Worm (Caenorhabditis elegans) whole organism, L1 larva: ENCODE results near the gene nhr-12.

Source experiments
- C04F5.9 ChIP-seq: sonication (generic microtip); optimal IDR thresholded peaks from 2 replicates; lab custom pipeline; 2016; ENCODE audit warnings: missing genetic modification characterization, missing compliant biosample characterization
- C34B4.2 ChIP-seq: sonication (generic microtip); optimal IDR thresholded peaks from 2 replicates; lab custom pipeline; 2017; ENCODE audit warnings: mild to moderate bottlenecking, missing genetic modification characterization, missing compliant biosample characterization
- Y116A8C.19 ChIP-seq: sonication (generic microtip); optimal IDR thresholded peaks from 2 replicates; lab custom pipeline; 2016; ENCODE audit warnings: missing compliant biosample characterization, missing genetic modification characterization, borderline replicate concordance
- blmp-1 ChIP-seq: fragments of 150-350 bp; optimal IDR thresholded peaks from 2 replicates; lab custom pipeline; 2014; ENCODE audit warnings: missing biosample characterization, missing genetic modification characterization
- ceh-90 ChIP-seq: sonication (generic microtip); optimal IDR thresholded peaks from 2 replicates; lab custom pipeline; 2016; ENCODE audit warnings: missing genetic modification characterization, missing compliant biosample characterization
- egl-13 ChIP-seq: sonication (generic microtip); optimal IDR thresholded peaks from 2 replicates; lab custom pipeline; 2016; ENCODE audit warnings: missing genotype, missing genetic modification reagents, missing genetic modification characterization, missing compliant biosample characterization
- elt-2 ChIP-seq: sonication (generic microtip); optimal IDR thresholded peaks from 2 replicates; lab custom pipeline; 2016; ENCODE audit warnings: missing genetic modification characterization, mild to moderate bottlenecking, inconsistent platforms, missing compliant biosample characterization, missing genetic modification reagents
- fkh-8 ChIP-seq: sonication (generic microtip); optimal IDR thresholded peaks from 2 replicates; lab custom pipeline; 2016; ENCODE audit warnings: mild to moderate bottlenecking, missing genetic modification characterization, missing compliant biosample characterization
- hlh-4 ChIP-seq: sonication (generic microtip); optimal IDR thresholded peaks from 2 replicates; lab custom pipeline; 2016; ENCODE audit warnings: mild to moderate bottlenecking, missing genetic modification characterization, missing compliant biosample characterization
- jun-1 ChIP-seq: fragments of 150-350 bp; optimal IDR thresholded peaks from 2 replicates; lab custom pipeline; 2014; ENCODE audit warnings: missing biosample characterization, missing genetic modification reagents, missing genetic modification characterization
- lin-14 ChIP-seq: fragments of 200-800 bp; sonication (Bioruptor generic); optimal IDR thresholded peaks from 2 replicates; lab custom pipeline; 2018; ENCODE audit warnings: mild to moderate bottlenecking, missing genetic modification characterization, moderate library complexity, missing compliant biosample characterization
- lin-15B ChIP-seq: fragments of 150-350 bp; sonication (generic microtip); optimal IDR thresholded peaks from 3 replicates; lab custom pipeline; 2014; ENCODE audit warnings: missing biosample characterization, missing genetic modification characterization
- lin-35 ChIP-seq, 2 experiments: fragments of 150-350 bp; optimal IDR thresholded peaks; 2 replicates each; lab custom pipeline; 2014; ENCODE audit warnings: missing biosample characterization in 2 of 2, missing genetic modification characterization in 2 of 2, missing genetic modification reagents in 2 of 2
- lir-3 ChIP-seq: sonication (generic microtip); optimal IDR thresholded peaks from 2 replicates; lab custom pipeline; 2016; ENCODE audit warnings: mild to moderate bottlenecking, missing genetic modification characterization, moderate library complexity, missing compliant biosample characterization; ENCODE audit not compliant: poor library complexity
- lsy-2 ChIP-seq, 2 experiments: fragments of 150-350 bp; optimal IDR thresholded peaks; 2 replicates each; lab custom pipeline; 2014; ENCODE audit warnings: missing biosample characterization in 2 of 2, missing genetic modification characterization in 2 of 2
- mdl-1 ChIP-seq, 2 experiments: fragments of 150-350 bp; optimal IDR thresholded peaks; 2 replicates each; lab custom pipeline; 2014 to 2017; ENCODE audit warnings: missing biosample characterization in 2 of 2, missing genetic modification characterization in 2 of 2, inconsistent platforms in 1 of 2
- mef-2 ChIP-seq: fragments of 150-350 bp; optimal IDR thresholded peaks from 2 replicates; lab custom pipeline; 2014; ENCODE audit warnings: missing biosample characterization, missing genetic modification characterization
- mep-1 ChIP-seq: fragments of 150-350 bp; optimal IDR thresholded peaks from 2 replicates; lab custom pipeline; 2014; ENCODE audit warnings: missing biosample characterization, missing genetic modification characterization
- nhr-12 ChIP-seq: sonication (generic microtip); optimal IDR thresholded peaks from 2 replicates; lab custom pipeline; 2017; ENCODE audit warnings: missing biosample characterization, missing genetic modification characterization
- nhr-20 ChIP-seq: sonication (generic microtip); optimal IDR thresholded peaks from 2 replicates; lab custom pipeline; 2016; ENCODE audit warnings: mild to moderate bottlenecking, missing genetic modification characterization, missing compliant biosample characterization
- nhr-71 ChIP-seq: sonication (generic microtip); optimal IDR thresholded peaks from 2 replicates; lab custom pipeline; 2016; ENCODE audit warnings: mild to moderate bottlenecking, missing genetic modification characterization, moderate library complexity, missing compliant biosample characterization
- nhr-84 ChIP-seq: sonication (generic microtip); optimal IDR thresholded peaks from 2 replicates; lab custom pipeline; 2017; ENCODE audit warnings: missing biosample characterization, missing genetic modification characterization
- nhr-90 ChIP-seq: sonication (generic microtip); optimal IDR thresholded peaks from 2 replicates; lab custom pipeline; 2016; ENCODE audit warnings: mild to moderate bottlenecking, missing genetic modification characterization, missing compliant biosample characterization; ENCODE audit not compliant: poor library complexity
- pag-3 ChIP-seq: sonication (generic microtip); optimal IDR thresholded peaks from 2 replicates; lab custom pipeline; 2017; ENCODE audit warnings: missing genetic modification characterization, mild to moderate bottlenecking, missing compliant biosample characterization, antibody characterized with exemption, borderline replicate concordance; ENCODE audit not compliant: insufficient read depth
- pax-3 ChIP-seq: fragments of 200-800 bp; sonication (Bioruptor generic); optimal IDR thresholded peaks from 2 replicates; lab custom pipeline; 2018; ENCODE audit warnings: mild to moderate bottlenecking, missing genetic modification characterization, moderate library complexity, missing compliant biosample characterization
- snpc-4 ChIP-seq: fragments of 150-350 bp; optimal IDR thresholded peaks from 2 replicates; lab custom pipeline; 2014; ENCODE audit warnings: missing biosample characterization, missing genetic modification characterization
- sox-4 ChIP-seq: sonication (generic microtip); optimal IDR thresholded peaks from 2 replicates; lab custom pipeline; 2016; ENCODE audit warnings: missing genetic modification characterization, missing compliant biosample characterization
- sptf-1 ChIP-seq: fragments of 150-350 bp; optimal IDR thresholded peaks from 2 replicates; lab custom pipeline; 2014; ENCODE audit warnings: missing biosample characterization, missing genetic modification characterization
- sup-37 ChIP-seq: fragments of 200-800 bp; sonication (Bioruptor generic); optimal IDR thresholded peaks from 2 replicates; lab custom pipeline; 2018; ENCODE audit warnings: mild to moderate bottlenecking, missing genetic modification characterization, missing compliant biosample characterization
- swsn-7 ChIP-seq: sonication (generic microtip); optimal IDR thresholded peaks from 2 replicates; lab custom pipeline; 2016; ENCODE audit warnings: missing genetic modification characterization, missing compliant biosample characterization
- tlp-1 ChIP-seq: fragments of 150-350 bp; optimal IDR thresholded peaks from 2 replicates; lab custom pipeline; 2014; ENCODE audit warnings: missing biosample characterization, missing genetic modification characterization
- unc-30 ChIP-seq: sonication (generic microtip); optimal IDR thresholded peaks from 2 replicates; lab custom pipeline; 2017; ENCODE audit warnings: missing biosample characterization, missing genetic modification characterization
- unc-86 ChIP-seq: sonication (generic microtip); optimal IDR thresholded peaks from 2 replicates; lab custom pipeline; 2016; ENCODE audit warnings: missing genetic modification characterization, missing compliant biosample characterization
- unc-98 ChIP-seq: fragments of 200-800 bp; sonication (Bioruptor generic); IDR thresholded peaks from 2 replicates; pipeline ENCODE4 v1.3.6; 2022; ENCODE audit warnings: missing genetic modification characterization, missing compliant biosample characterization
- vab-15 ChIP-seq: sonication (generic microtip); optimal IDR thresholded peaks from 2 replicates; lab custom pipeline; 2017; ENCODE audit warnings: missing genotype, mild to moderate bottlenecking, missing genetic modification characterization, missing compliant biosample characterization
- zip-4 ChIP-seq: fragments of 200-800 bp; sonication (Bioruptor generic); optimal IDR thresholded peaks from 2 replicates; lab custom pipeline; 2018; ENCODE audit warnings: mild to moderate bottlenecking, missing genetic modification characterization, moderate library complexity, missing compliant biosample characterization
- ztf-4 ChIP-seq: fragments of 150-350 bp; optimal IDR thresholded peaks from 2 replicates; lab custom pipeline; 2014; ENCODE audit warnings: missing biosample characterization, missing genetic modification characterization

nhr-12 gene

DNA sequence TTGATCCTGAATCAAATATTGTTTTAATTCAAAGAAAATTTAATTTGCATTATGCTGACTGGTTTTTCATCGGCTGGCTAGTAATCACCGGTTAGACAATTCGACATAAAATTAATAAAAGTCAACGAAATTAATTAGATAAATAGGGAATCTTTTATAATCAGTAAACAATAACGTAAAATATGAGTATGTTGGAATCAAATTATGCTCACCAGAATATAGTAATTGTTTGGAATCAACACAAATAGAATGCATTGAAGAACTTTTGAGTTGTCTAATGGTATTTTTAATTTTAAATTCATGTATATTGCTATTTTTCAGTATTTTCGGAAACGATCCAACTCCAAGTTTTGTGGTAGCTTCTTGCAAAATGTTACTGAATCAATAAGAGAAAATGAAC lies 21.6 kb upstream of the nhr-12 start, which contains the start of gene C08B6.2:
TSS of gene C08B6.2 (plus strand) at position 301 of the 400 bp plus-strand sequence.
- no peak for TF ChIP-seq mep-1 (tag; lab: Kevin White, UChicago)
- TF ChIP-seq vab-15 (tag; lab: Kevin White, UChicago), result no peak
- TF ChIP-seq sptf-1 (tag; lab: Kevin White, UChicago), result no peak
- TF ChIP-seq C04F5.9 (tag; lab: Kevin White, UChicago), result no peak
- TF ChIP-seq zip-4, result no peak
- TF ChIP-seq ztf-4 (tag; lab: Kevin White, UChicago), result no peak
- no peak for TF ChIP-seq blmp-1 (tag; lab: Kevin White, UChicago)

DNA sequence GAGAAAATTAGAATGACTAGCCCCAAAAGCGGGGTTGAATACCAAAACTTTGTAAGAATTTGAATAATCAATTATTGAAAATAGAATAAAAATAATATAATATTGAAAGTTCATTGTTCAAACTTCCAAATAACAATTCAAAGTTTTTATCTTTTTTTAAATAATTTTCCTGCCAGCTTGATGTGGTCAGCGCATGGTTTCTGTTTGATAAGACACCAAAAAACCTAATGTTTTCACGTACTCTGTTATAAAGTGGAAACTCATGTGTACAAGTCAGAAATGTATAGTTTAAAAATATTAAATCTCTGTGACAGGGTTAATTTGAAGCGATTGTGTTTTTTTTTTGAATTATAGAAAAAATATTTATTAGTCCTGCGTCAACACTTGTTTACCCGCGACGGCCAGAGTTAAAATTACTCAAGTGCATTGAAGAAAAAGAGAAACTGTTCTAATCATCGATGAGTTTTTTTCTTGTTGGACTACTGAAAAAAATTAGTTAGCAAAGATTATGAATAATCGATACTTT lies 21.0 kb upstream of the nhr-12 start, which contains the start of gene ugt-17:
TSS of gene ugt-17 (minus strand) at position 180 of the 526 bp plus-strand sequence.
- no peak for TF ChIP-seq unc-30
- TF ChIP-seq fkh-8 (tag; lab: Kevin White, UChicago), result no peak
- no peak for TF ChIP-seq sox-4
- TF ChIP-seq elt-2, result peak; percentile 53
- TF ChIP-seq pag-3 (tag; lab: Kevin White, UChicago), result no peak
- TF ChIP-seq, all 84 proteins: peak for 1

DNA sequence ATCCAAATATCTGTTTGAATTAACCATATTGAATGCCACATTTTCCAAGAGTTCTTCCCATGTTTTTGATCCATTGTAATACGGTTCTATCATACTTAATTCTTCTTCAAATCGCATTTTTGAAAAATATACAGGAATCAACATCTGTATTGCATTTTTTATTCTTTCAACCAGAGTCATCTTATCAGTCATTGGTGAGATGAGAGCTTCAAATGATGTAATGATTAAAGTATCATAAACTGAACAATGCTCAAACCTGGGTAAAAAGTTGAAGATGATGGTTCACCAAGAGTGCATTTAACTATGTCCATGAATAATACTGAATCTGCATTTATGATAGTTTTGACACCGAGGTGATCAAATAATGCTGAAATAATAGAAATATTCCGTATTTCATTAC lies 20.0 kb upstream of the nhr-12 start:
- TF ChIP-seq elt-2 (peak; percentile 26), sptf-1 (tag; lab: Kevin White, UChicago) (no peak), nhr-12 (no peak), nhr-20 (tag; lab: Kevin White, UChicago) (no peak)

DNA sequence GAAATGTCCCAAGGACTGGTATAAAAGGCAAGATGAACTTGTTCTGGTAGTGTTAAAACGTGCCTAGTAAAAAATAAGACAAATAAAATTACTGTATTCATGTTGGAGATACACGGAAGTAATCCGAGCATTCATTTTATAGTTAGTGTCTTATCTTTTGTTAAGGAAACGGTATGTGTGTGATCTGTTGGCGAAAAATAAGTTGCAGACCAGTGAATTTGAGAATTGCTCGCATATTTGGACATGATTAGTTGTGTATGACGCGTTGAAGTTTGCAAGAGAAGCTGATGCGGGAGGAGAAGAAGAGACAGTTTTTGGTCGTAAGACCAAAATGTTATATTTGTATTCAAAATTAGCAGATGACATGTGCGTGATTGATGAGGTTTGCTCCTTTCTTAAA lies 18.1 kb upstream of the nhr-12 start, which contains the start of gene C08B6.14:
TSS of gene C08B6.14 (minus strand) at position 101 of the 400 bp plus-strand sequence.
- TF ChIP-seq tlp-1 (no peak), sup-37 (GFP tag; lab: Kevin White, UChicago) (no peak), hlh-4 (tag; lab: Kevin White, UChicago) (no peak), C34B4.2 (tag; lab: Kevin White, UChicago) (no peak), nhr-90 (tag; lab: Kevin White, UChicago) (no peak), ceh-90 (no peak)
- TF ChIP-seq, all 84 proteins: peak for 0

DNA sequence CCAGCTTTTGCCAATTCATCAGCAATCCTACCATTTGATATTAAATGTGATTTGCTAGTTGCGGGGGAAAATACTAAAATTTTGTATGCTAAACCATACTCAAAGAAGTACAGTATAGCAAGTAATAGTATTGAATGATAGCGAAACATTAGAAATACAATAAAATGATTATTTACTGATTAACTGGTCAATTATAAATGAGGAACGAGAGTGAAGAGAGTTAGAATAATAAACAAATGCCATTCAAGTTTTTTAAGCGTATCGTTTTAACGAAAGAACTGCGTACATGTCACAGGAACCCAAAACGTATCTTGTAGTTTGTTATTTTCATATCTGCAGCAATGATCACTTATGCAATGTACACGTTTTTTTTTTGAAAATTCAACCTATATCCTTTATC lies 14.6 kb upstream of the nhr-12 start, which contains the start of gene ugt-47:
TSS of gene ugt-47 (minus strand) at position 169 of the 400 bp plus-strand sequence.
- TF ChIP-seq pax-3 (no peak), snpc-4 (no peak), nhr-12 (no peak), lin-35 (GFP tag; optimal IDR thresholded peaks at IDR 0.05; lab: Kevin White, UChicago) (no peak), swsn-7 (tag; lab: Kevin White, UChicago) (no peak), hlh-4 (tag; lab: Kevin White, UChicago) (no peak)

DNA sequence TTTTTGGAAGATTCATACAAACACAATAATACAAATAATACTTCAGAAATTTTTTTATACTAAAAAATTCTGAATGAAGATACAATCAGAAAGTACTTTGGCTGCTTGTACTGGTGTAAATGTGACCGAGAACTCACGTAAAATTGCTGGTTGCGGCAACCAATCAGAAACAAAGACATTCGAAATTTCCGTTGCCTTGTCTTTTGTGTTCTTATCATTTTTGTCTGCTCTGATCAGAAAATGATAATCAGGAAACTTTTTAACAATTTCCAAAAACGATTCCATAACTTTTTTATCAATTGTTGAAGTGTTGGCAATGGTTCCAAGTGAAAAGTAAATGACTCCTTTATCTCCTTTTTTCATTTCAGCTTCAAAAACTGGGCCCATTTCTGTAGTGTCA lies 13.1 kb upstream of the nhr-12 start:
- peak; percentile 77 for TF ChIP-seq elt-2
- no peak for TF ChIP-seq egl-13 (tag; lab: Kevin White, UChicago)
- no peak for TF ChIP-seq Y116A8C.19 (tag; lab: Kevin White, UChicago)
- TF ChIP-seq ceh-90, result no peak
- TF ChIP-seq lin-14 (GFP tag; lab: Kevin White, UChicago), result peak; percentile 10
- TF ChIP-seq, all 84 proteins: peak for 2

DNA sequence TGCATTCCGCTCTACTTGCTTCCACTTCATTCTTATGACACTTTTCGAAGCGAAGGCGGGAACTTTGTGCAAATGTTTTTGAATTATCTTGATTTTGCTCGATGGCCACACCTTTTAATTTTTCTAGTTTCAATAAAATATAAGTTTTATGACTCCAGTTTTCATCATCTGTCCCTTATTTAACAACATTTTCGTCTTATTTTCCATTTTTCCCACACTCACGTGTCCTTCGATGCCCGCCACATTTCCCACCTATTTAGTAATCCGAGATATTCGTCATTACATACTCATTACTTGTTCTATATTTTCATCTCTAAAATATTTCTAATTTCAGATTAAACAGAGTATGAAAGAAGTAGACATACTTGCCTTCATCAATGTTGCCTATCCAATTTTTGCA lies 10.5 kb upstream of the nhr-12 start, which contains the start of gene srd-49:
TSS of gene srd-49 (plus strand) at position 301 of the 400 bp plus-strand sequence.
- TF ChIP-seq vab-15 (tag; lab: Kevin White, UChicago) (no peak), nhr-84 (tag; lab: Kevin White, UChicago) (no peak), jun-1 (tag; lab: Kevin White, UChicago) (no peak), tlp-1 (no peak), sptf-1 (tag; lab: Kevin White, UChicago) (no peak), unc-86 (tag; lab: Kevin White, UChicago) (no peak), lsy-2 (tag; optimal IDR thresholded peaks at IDR 0.05; lab: Kevin White, UChicago) (no peak), pax-3 (no peak), C34B4.2 (tag; lab: Kevin White, UChicago) (no peak), nhr-71 (tag; lab: Kevin White, UChicago) (no peak), lin-15B (tag; lab: Kevin White, UChicago) (no peak), unc-98 (no peak), lir-3 (tag; lab: Kevin White, UChicago) (no peak), mdl-1 (tag; optimal IDR thresholded peaks at IDR 0.05; lab: Kevin White, UChicago) (no peak), mef-2 (tag; lab: Kevin White, UChicago) (no peak)
